Fruit fly (Drosophila melanogaster): ENCODE data around the gene barc.

dm6 chr3L:21389758-21390157 lies 43.2 kb downstream of the barc start:
- no peak for TF ChIP-seq CG7101 (tag; optimal IDR thresholded peaks at IDR 0.05)
- no peak for TF ChIP-seq kay (GFP tag; ENCODE audit: borderline replicate concordance)
- no peak for TF ChIP-seq toe (GFP tag; optimal IDR thresholded peaks at IDR 0.05)
- no peak for TF ChIP-seq CG5204 (GFP tag; optimal IDR thresholded peaks at IDR 0.05)
- TF ChIP-seq bab1 (GFP tag; optimal IDR thresholded peaks at IDR 0.05) = no peak
- no peak for TF ChIP-seq pad (GFP tag; optimal IDR thresholded peaks at IDR 0.05)
- no peak for TF ChIP-seq ovo (GFP tag; optimal IDR thresholded peaks at IDR 0.05)
- no peak for TF ChIP-seq CG33017 (tag; optimal IDR thresholded peaks at IDR 0.05)
- TF ChIP-seq CG12768 (GFP tag; optimal IDR thresholded peaks at IDR 0.05) = no peak
- no peak for TF ChIP-seq Mnt (GFP tag; optimal IDR thresholded peaks at IDR 0.05)
- peak; percentile 93 for TF ChIP-seq tj (GFP tag; optimal IDR thresholded peaks at IDR 0.05)
